Fruit fly (Drosophila melanogaster) Kc167 (cell line): Measurements from ENCODE around the gene Polr2C.

ENCODE experiments used
- Myc ChIP-seq: fragments of >200 bp; optimal IDR thresholded peaks from 2 replicates; lab custom pipeline; 2017; ENCODE audit warnings: missing external identifiers
- Sin3A ChIP-seq: fragments of >200 bp; optimal IDR thresholded peaks from 2 replicates; lab custom pipeline; 2018; ENCODE audit warnings: missing external identifiers
- h ChIP-seq: fragments of >200 bp; optimal IDR thresholded peaks from 3 replicates; lab custom pipeline; 2018; ENCODE audit warnings: missing external identifiers
- insv ChIP-seq: fragments of >200 bp; optimal IDR thresholded peaks from 3 replicates; lab custom pipeline; 2018; ENCODE audit warnings: missing external identifiers
- psq ChIP-seq: fragments of >200 bp; optimal IDR thresholded peaks from 2 replicates; lab custom pipeline; 2017; ENCODE audit warnings: missing external identifiers
- ttk ChIP-seq: sonication (Bioruptor generic); optimal IDR thresholded peaks from 2 replicates; lab custom pipeline; 2017; ENCODE audit warnings: missing external identifiers

Polr2C gene

DNA sequence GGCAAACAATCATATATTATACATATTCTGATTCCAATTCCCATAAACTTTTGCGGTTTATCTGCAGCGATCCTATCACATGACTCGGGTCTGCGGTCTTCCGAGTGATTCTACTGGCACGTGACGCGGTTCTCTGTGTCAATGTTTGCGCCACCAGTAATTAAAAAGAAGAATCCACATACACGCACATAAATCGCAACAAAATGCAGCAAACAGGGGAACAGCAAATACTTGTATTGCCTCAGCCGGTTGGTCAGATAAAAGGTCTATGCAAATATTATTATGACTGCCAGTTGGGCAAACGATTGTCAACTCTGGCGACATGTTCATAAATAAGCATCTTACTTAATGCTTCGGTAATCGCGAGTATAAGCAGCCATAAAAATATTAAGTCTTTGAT, 25.2 kb upstream of the Polr2C start:
- TF ChIP-seq ttk (lab: Kevin White, UChicago) (no peak), h (lab: Kevin White, UChicago) (no peak), insv (no peak), Myc (lab: Kevin White, UChicago) (no peak), psq (lab: Kevin White, UChicago) (no peak)

DNA sequence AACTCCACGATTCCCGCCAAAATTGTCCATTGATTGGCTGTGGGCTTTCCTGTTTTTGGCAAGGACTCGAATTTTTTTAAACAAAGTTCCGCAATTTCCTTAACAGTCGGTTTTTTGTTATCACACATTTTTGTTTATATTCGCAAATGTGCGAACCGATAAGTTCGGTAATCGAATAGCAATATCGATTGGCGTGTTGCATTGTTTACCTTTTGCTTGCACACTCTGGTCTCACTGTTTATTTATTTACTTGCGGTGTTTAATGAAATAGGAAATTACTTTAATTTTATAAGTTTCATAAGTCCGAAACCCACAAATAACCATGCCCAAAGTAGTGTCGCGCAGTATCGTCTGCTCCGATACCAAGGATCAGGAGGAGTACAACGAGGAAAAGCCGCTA, 21.8 kb upstream of the Polr2C start, which contains the start of the genes Adat1 and CG16865:
Gene Adat1 (minus strand): TSS at position 152 of the 400 bp plus-strand sequence.
Gene CG16865 (plus strand): TSS at position 200 of the 400 bp plus-strand sequence.
- TF ChIP-seq h (lab: Kevin White, UChicago) (no peak), Myc (lab: Kevin White, UChicago) (no peak), Sin3A (no peak), ttk (lab: Kevin White, UChicago) (no peak), insv (no peak), psq (lab: Kevin White, UChicago) (no peak)

DNA sequence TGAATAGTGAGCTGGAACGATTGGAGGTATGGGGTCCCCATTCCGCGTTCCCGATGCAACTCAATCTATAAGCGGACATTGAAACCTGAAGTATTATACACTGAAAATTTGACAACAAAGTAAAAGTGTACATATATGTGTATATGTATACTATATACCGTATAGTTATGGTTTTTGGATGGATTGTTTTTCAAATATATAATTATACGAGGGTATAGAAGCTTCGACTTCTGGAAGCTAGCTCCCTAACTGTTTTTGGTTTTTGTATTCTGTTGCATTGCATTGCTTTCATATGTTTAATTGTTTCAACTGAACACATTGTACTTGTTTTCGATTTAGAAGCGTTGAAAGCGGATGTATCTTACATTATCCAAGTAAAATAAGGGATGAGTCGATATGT, 20.0 kb upstream of the Polr2C start, which contains the start of gene CG16888:
Gene CG16888 (minus strand): TSS at position 101 of the 400 bp plus-strand sequence.
- TF ChIP-seq ttk (lab: Kevin White, UChicago) (no peak), Sin3A (no peak)

dm6 chr2L:13813604-13814178, 19.4 kb upstream of the Polr2C start, which contains the start of gene Sos:
TSS of gene Sos (plus strand) at chr2L:13813816.
- TF ChIP-seq insv (no peak), Myc (lab: Kevin White, UChicago) (no peak), Sin3A (no peak), h (lab: Kevin White, UChicago) (no peak), psq (lab: Kevin White, UChicago) (no peak), ttk (lab: Kevin White, UChicago) (no peak)

- TF ChIP-seq h (lab: Kevin White, UChicago) (no peak), Myc (lab: Kevin White, UChicago) (no peak), Sin3A (no peak), ttk (lab: Kevin White, UChicago) (no peak), psq (lab: Kevin White, UChicago) (no peak), insv (no peak)
Observed at dm6 chr2L:13820176-13820575, 13.0 kb upstream of the Polr2C start.

DNA sequence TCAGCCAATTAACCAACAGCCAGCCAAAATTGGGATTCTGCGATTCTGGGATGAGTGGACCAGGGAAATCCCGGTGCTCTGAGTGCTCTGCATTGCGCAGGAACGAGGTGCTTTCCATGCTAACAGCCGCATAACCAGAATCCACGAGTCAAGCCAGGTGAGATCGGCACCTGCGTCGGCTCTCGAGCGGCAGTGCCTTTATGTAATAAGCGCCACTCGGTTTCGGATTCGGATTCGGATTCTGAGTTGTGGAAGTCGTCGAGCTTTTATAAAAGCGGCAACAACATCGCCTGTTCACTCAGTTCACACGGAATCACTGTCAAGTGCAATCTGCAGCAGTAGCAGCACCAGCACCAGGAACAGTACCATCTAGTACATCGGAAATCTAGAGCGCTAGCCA, 12.2 kb upstream of the Polr2C start, which contains the start of gene b:
Gene b (plus strand): TSS at position 301 of the 400 bp plus-strand sequence.
- TF ChIP-seq h (lab: Kevin White, UChicago), result no peak
- TF ChIP-seq psq (lab: Kevin White, UChicago), result no peak
- TF ChIP-seq ttk (lab: Kevin White, UChicago), result no peak
- no peak for TF ChIP-seq insv
- no peak for TF ChIP-seq Myc (lab: Kevin White, UChicago)
- TF ChIP-seq Sin3A, result no peak

DNA sequence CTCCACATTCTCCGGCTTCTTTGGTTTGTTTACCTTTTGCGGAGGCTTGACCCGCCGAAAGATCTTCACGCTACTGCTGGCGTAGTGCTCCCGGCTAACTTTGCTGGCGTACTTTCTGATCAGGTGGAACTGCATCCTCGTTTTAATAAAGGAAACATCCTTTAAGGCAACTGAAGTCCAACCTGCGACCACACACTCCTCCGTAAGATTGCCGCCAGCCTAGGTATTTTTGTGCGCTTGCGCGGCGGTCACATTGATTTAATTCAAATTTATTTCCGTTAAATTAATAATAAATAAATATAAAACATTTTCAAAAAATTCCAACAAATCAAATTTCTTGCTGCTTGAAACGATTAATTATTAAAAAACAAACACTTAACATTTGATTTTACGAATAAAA, 5.6 kb upstream of the Polr2C start, which contains the start of gene PolG1:
Gene PolG1 (minus strand): TSS at position 216 of the 400 bp plus-strand sequence.
- no peak for TF ChIP-seq ttk (lab: Kevin White, UChicago)

dm6 chr2L:13829540-13829939, 3.6 kb upstream of the Polr2C start, which contains the start of the genes Arpc1 and Orc5:
TSS of gene Arpc1 (minus strand) at chr2L:13829741.
TSS of gene Orc5 (plus strand) at chr2L:13829837.
- TF ChIP-seq Myc (lab: Kevin White, UChicago) (no peak), h (lab: Kevin White, UChicago) (no peak), insv (no peak), ttk (lab: Kevin White, UChicago) (no peak), Sin3A (no peak), psq (lab: Kevin White, UChicago) (no peak)

DNA sequence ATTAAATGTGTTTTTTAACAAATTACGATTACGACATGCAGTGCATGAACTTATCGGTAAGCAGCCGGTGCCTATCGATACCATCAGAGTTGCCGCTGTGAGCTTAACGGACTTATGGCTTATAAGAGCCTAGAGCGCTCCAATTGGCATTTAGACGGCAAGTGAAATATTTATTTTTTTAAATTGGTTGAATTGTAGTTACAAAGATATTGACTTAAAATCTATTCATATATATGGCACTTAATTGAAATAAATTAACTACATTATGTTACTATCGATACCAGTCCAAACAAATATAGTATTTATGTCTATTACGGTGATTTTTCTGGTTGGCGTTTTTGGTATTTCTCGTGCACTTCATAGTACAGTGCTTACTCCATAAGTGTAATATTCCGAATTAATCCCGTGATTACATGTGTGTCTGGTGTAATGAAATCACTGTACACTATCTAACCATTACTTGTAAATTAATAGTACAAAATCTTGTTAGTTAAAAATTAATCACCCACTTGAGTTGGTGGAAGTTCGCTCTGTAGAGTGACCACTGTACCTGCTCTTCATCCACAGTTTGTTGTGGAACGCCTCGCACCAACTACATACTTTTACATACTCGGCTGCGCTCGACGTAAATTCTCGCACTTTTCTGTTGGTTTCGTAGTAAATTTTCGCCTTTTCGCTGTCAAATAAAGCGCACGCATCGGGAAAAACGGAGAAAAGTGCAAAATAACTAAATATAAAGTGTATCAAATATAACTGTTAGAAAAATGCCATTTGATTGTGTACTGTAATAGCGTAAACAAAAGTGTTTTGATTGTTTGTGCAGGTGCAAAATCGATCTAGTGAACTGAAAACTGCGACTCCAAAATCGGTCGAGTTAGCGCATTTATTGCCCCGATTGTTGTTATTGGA, 2.1 kb downstream of the Polr2C start, which contains the start of the genes mRpS23 and CenG1A:
Gene mRpS23 (minus strand): TSS at position 71 of the 909 bp plus-strand sequence.
Gene CenG1A (plus strand): TSS at position 563 of the 909 bp plus-strand sequence.
- TF ChIP-seq insv (no peak), Sin3A (peak; percentile 60), Myc (lab: Kevin White, UChicago) (no peak), h (lab: Kevin White, UChicago) (no peak)

DNA sequence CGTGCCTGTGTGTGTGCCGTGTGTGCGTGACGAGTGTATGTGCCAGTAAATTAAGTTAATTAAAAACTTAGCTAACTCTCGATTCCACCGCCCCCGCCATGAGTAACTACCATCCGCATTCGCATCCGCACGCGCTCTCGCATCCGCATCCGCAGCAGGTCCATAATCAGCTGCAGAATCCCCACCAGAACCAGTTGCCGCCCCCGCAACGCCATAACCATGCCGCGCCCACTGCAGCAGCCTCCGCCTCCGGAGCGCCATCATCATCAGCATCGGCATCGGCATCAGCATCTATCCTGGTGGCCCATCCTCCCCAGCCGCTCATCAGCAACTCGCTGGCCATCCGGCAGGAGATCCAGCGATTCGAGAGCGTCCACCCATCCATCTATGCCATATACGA, 2.8 kb downstream of the Polr2C start:
- TF ChIP-seq Myc (lab: Kevin White, UChicago), result no peak
- no peak for TF ChIP-seq h (lab: Kevin White, UChicago)
- TF ChIP-seq ttk (lab: Kevin White, UChicago), result no peak
- no peak for TF ChIP-seq Sin3A
- TF ChIP-seq insv, result no peak
- TF ChIP-seq psq (lab: Kevin White, UChicago), result no peak

dm6 chr2L:13837579-13837978, 4.4 kb downstream of the Polr2C start:
- TF ChIP-seq h (lab: Kevin White, UChicago) (no peak), Sin3A (no peak)

DNA sequence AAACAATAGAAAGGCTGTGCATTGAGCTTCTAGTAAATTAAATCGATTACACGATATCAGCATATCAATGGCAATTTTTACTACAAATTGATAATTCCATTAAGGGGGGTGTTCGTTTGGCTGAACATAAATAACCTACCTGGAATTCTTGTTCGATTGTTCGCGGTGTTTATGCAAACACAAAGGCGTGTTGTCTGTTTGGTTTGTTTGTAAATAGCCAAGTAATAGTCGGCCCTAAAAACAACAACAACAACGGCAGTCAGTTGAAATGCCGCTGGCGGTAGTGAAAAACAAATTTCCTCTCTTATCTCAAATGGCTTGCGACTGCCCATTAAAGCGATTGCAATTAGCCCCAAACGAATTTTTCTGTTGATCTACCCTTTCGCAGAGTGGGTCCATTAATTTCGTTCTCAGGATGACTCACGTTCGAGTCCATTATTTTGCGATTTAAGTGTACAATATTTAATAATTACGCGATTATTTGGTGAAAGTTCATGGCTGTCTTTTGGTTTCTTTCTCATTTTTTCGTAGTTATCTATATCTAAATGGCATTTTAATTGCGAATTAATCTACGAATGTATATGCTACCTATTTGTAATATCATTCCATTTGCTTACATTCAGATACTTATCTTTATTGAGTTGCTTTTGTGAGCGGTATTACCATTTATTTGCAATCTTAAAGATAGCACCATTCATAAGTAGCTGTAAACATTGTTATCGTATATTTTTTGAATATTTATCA, 5.7 kb downstream of the Polr2C start:
- TF ChIP-seq ttk (lab: Kevin White, UChicago) (no peak), Sin3A (no peak), Myc (lab: Kevin White, UChicago) (no peak), insv (no peak), psq (lab: Kevin White, UChicago) (no peak), h (lab: Kevin White, UChicago) (no peak)
